Fruit fly (Drosophila melanogaster): ENCODE data around the gene Cyp18a1.

DNA sequence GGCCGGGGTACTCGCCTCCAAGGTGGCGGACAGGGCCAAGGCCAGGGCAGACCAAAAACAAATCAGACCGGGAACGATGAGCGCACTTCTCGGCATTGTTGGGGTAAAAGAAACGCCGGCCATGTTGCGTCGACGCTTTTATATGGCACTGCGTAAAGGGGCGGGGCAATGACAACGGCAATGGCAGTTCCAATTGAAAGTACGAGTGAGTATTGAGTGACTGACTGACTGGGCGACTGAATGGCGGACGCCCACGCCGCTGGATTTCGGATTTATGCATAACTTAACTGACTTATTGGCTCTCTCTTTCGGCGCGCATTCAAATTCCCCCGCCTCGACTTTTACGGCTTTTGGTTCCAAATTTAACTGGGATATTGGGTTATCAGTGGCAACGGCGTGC lies 30.8 kb downstream of the Cyp18a1 start, which contains the start of gene CG6696:
- TF ChIP-seq CG12768 (GFP tag; optimal IDR thresholded peaks at IDR 0.05) = no peak
- TF ChIP-seq kay (GFP tag; ENCODE audit: borderline replicate concordance) = no peak
- no peak for TF ChIP-seq bab1 (GFP tag; optimal IDR thresholded peaks at IDR 0.05)
- no peak for TF ChIP-seq CG33017 (tag; optimal IDR thresholded peaks at IDR 0.05)
- no peak for TF ChIP-seq tj (GFP tag; optimal IDR thresholded peaks at IDR 0.05)
- no peak for TF ChIP-seq Clk (GFP tag; optimal IDR thresholded peaks at IDR 0.05)
- no peak for TF ChIP-seq CG1620 (GFP tag; optimal IDR thresholded peaks at IDR 0.05)
- TF ChIP-seq Mnt (GFP tag; optimal IDR thresholded peaks at IDR 0.05) = no peak
- TF ChIP-seq ovo (GFP tag; optimal IDR thresholded peaks at IDR 0.05) = no peak
- no peak for TF ChIP-seq CG11617 (GFP tag; optimal IDR thresholded peaks at IDR 0.05)
- TF ChIP-seq cic (GFP tag; optimal IDR thresholded peaks at IDR 0.05) = no peak
- TF ChIP-seq CG7101 (tag; optimal IDR thresholded peaks at IDR 0.05) = no peak
- no peak for TF ChIP-seq CG7045 (GFP tag; optimal IDR thresholded peaks at IDR 0.05)
- no peak for TF ChIP-seq toe (GFP tag; optimal IDR thresholded peaks at IDR 0.05)

Measured in whole organism, adult.